Worm (Caenorhabditis elegans) whole organism, late embryonic: ENCODE data around the gene paqr-1.

Experiments
- T23F11.4 ChIP-seq: fragments of 200-800 bp; sonication (Bioruptor generic); optimal IDR thresholded peaks from 2 replicates; lab custom pipeline; 2018; ENCODE audit warnings: mild to moderate bottlenecking, missing genetic modification characterization, missing compliant biosample characterization
- ahr-1 ChIP-seq: sonication (generic microtip); optimal IDR thresholded peaks from 2 replicates; lab custom pipeline; 2016; ENCODE audit warnings: missing genetic modification characterization, missing compliant biosample characterization
- ama-1 ChIP-seq: fragments of 150-350 bp; optimal IDR thresholded peaks from 2 replicates; lab custom pipeline; 2014
- ceh-24 ChIP-seq: sonication (generic microtip); optimal IDR thresholded peaks from 2 replicates; lab custom pipeline; 2016; ENCODE audit warnings: mild to moderate bottlenecking, missing genetic modification characterization, missing compliant biosample characterization
- ets-4 ChIP-seq: sonication (generic microtip); optimal IDR thresholded peaks from 2 replicates; lab custom pipeline; 2016; ENCODE audit warnings: missing genetic modification characterization, missing compliant biosample characterization
- gmeb-2 ChIP-seq: sonication (generic microtip); optimal IDR thresholded peaks from 2 replicates; lab custom pipeline; 2016; ENCODE audit warnings: missing genetic modification characterization, inconsistent platforms, missing compliant biosample characterization
- lim-6 ChIP-seq: sonication (generic microtip); optimal IDR thresholded peaks from 2 replicates; lab custom pipeline; 2016; ENCODE audit warnings: missing genetic modification characterization, missing compliant biosample characterization
- nfya-1 ChIP-seq: sonication (generic microtip); optimal IDR thresholded peaks from 2 replicates; lab custom pipeline; 2017; ENCODE audit warnings: missing genetic modification characterization, mild to moderate bottlenecking, missing compliant biosample characterization, antibody characterized with exemption, moderate library complexity
- nhr-11 ChIP-seq: fragments of 150-350 bp; optimal IDR thresholded peaks from 2 replicates; lab custom pipeline; 2014; ENCODE audit warnings: missing biosample characterization, missing genetic modification characterization
- pag-3 ChIP-seq: sonication (generic microtip); optimal IDR thresholded peaks from 2 replicates; lab custom pipeline; 2016; ENCODE audit warnings: missing compliant biosample characterization, missing genetic modification characterization, borderline replicate concordance
- pha-4 ChIP-seq: fragments of 150-350 bp; optimal IDR thresholded peaks from 2 replicates; lab custom pipeline; 2018; ENCODE audit warnings: missing biosample characterization, missing genetic modification reagents, missing genetic modification characterization
- rnt-1 ChIP-seq: sonication (generic microtip); optimal IDR thresholded peaks from 2 replicates; lab custom pipeline; 2016; ENCODE audit warnings: missing genetic modification characterization, missing compliant biosample characterization
- ztf-16 ChIP-seq: sonication (generic microtip); optimal IDR thresholded peaks from 2 replicates; lab custom pipeline; 2017; ENCODE audit warnings: missing genetic modification characterization, missing compliant biosample characterization

ce11 chrIV:6547397-6547796 is 7.8 kb downstream of the paqr-1 start:
- no peak for TF ChIP-seq pag-3
- no peak for TF ChIP-seq T23F11.4 (GFP tag; lab: Kevin White, UChicago)
- TF ChIP-seq ama-1 (lab: Kevin White, UChicago) = no peak
- no peak for TF ChIP-seq nfya-1 (tag; lab: Kevin White, UChicago)
- no peak for TF ChIP-seq gmeb-2 (tag; lab: Kevin White, UChicago)
- no peak for TF ChIP-seq ztf-16
- no peak for TF ChIP-seq nhr-11 (tag; lab: Kevin White, UChicago)
- TF ChIP-seq pha-4 (tag; lab: Kevin White, UChicago) = no peak
- TF ChIP-seq lim-6 = no peak
- no peak for TF ChIP-seq ets-4 (tag; lab: Kevin White, UChicago)
- no peak for TF ChIP-seq rnt-1
- TF ChIP-seq ceh-24 = no peak
- no peak for TF ChIP-seq ahr-1 (tag; lab: Kevin White, UChicago)
